Fruit fly (Drosophila melanogaster) Kc167 (cell line): ENCODE measurements around the gene U4-U6-60K.

Source experiments
- Myc ChIP-seq: fragments of >200 bp; optimal IDR thresholded peaks from 2 replicates; lab custom pipeline; 2017; ENCODE audit warnings: missing external identifiers
- Sin3A ChIP-seq: fragments of >200 bp; optimal IDR thresholded peaks from 2 replicates; lab custom pipeline; 2018; ENCODE audit warnings: missing external identifiers
- h ChIP-seq: fragments of >200 bp; optimal IDR thresholded peaks from 3 replicates; lab custom pipeline; 2018; ENCODE audit warnings: missing external identifiers
- insv ChIP-seq: fragments of >200 bp; optimal IDR thresholded peaks from 3 replicates; lab custom pipeline; 2018; ENCODE audit warnings: missing external identifiers
- psq ChIP-seq: fragments of >200 bp; optimal IDR thresholded peaks from 2 replicates; lab custom pipeline; 2017; ENCODE audit warnings: missing external identifiers
- ttk ChIP-seq: sonication (Bioruptor generic); optimal IDR thresholded peaks from 2 replicates; lab custom pipeline; 2017; ENCODE audit warnings: missing external identifiers

dm6 chr3L:17500315-17500985 lies 13.3 kb downstream of the U4-U6-60K start:
- TF ChIP-seq Sin3A (no peak), psq (lab: Kevin White, UChicago) (no peak), insv (no peak), h (lab: Kevin White, UChicago) (no peak), ttk (no peak), Myc (lab: Kevin White, UChicago) (no peak)
